Fruit fly (Drosophila melanogaster): ENCODE data around the gene nub.

DNA sequence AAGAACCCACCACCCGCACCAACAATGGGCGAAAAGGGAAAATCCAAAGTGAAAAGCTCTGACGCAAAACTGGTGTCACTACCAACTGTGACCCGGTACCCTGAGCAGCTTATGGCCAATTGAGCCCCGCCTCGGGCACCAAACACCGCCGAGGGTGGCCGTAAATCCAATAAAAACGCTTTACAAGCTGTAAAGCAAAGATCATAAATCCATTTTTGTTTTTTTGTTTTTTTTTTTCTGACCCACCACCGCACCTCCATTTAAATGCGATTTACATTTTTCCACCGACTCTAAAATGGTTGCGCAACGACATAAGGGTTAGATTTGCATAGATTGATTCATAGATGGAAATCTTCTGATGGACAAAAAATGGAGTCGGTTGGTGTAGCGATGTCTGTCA, 86.9 kb downstream of the nub start:
- TF ChIP-seq CG9948 (tag; optimal IDR thresholded peaks at IDR 0.05) (no peak), CG14655 (GFP tag; optimal IDR thresholded peaks at IDR 0.05) (no peak), CG8159 (tag; optimal IDR thresholded peaks at IDR 0.05) (no peak), CG10348 (GFP tag; IDR thresholded peaks at IDR 0.05) (no peak), Ets98B (GFP tag; IDR thresholded peaks at IDR 0.05) (no peak), CG32121 (GFP tag; IDR thresholded peaks at IDR 0.05) (no peak), EcR (GFP tag; optimal IDR thresholded peaks at IDR 0.05) (no peak)
